Worm (Caenorhabditis elegans) whole organism, L1 larva: ENCODE measurements around the gene srg-45.
A peak's percentile ranks its signal among the peaks of the same experiment; 100 is the strongest.

Experiments used
- C16A3.4 ChIP-seq: fragments of 150-350 bp; optimal IDR thresholded peaks from 2 replicates; lab custom pipeline; 2014; ENCODE audit warnings: missing biosample characterization, missing genetic modification characterization
- C34B4.2 ChIP-seq: sonication (generic microtip); optimal IDR thresholded peaks from 2 replicates; lab custom pipeline; 2017; ENCODE audit warnings: mild to moderate bottlenecking, missing genetic modification characterization, missing compliant biosample characterization
- Y116A8C.19 ChIP-seq: sonication (generic microtip); optimal IDR thresholded peaks from 2 replicates; lab custom pipeline; 2016; ENCODE audit warnings: missing compliant biosample characterization, missing genetic modification characterization, borderline replicate concordance
- alr-1 ChIP-seq: fragments of 200-800 bp; sonication (Bioruptor generic); optimal IDR thresholded peaks from 2 replicates; lab custom pipeline; 2018; ENCODE audit warnings: borderline replicate concordance, mild to moderate bottlenecking, missing genetic modification characterization, missing compliant biosample characterization
- aly-2 ChIP-seq: fragments of 150-350 bp; optimal IDR thresholded peaks from 2 replicates; lab custom pipeline; 2014; ENCODE audit warnings: missing biosample characterization, missing genetic modification characterization
- ama-1 ChIP-seq: fragments of 150-350 bp; optimal IDR thresholded peaks from 2 replicates; lab custom pipeline; 2014
- blmp-1 ChIP-seq: fragments of 150-350 bp; optimal IDR thresholded peaks from 2 replicates; lab custom pipeline; 2014; ENCODE audit warnings: missing biosample characterization, missing genetic modification characterization
- ceh-63 ChIP-seq: fragments of 200-800 bp; sonication (Bioruptor generic); optimal IDR thresholded peaks from 2 replicates; lab custom pipeline; 2018; ENCODE audit warnings: mild to moderate bottlenecking, missing genetic modification characterization, missing compliant biosample characterization
- ceh-82 ChIP-seq, 3 experiments: fragments of 150-350 bp in 1 of 3; sonication (generic microtip) in 2 of 3; optimal IDR thresholded peaks; 2 replicates each; lab custom pipeline; 2014 to 2017; ENCODE audit warnings: missing biosample characterization in 3 of 3, missing genetic modification characterization in 3 of 3
- ceh-90 ChIP-seq: sonication (generic microtip); optimal IDR thresholded peaks from 2 replicates; lab custom pipeline; 2016; ENCODE audit warnings: missing genetic modification characterization, missing compliant biosample characterization
- dpl-1 ChIP-seq, 3 experiments: fragments of 150-350 bp in 2 of 3; sonication (generic microtip) in 1 of 3; optimal IDR thresholded peaks; 2 replicates each; lab custom pipeline; 2014 to 2017; ENCODE audit warnings: missing biosample characterization in 3 of 3, missing genetic modification characterization in 3 of 3, missing genetic modification reagents in 3 of 3
- dsc-1 ChIP-seq: sonication (generic microtip); optimal IDR thresholded peaks from 2 replicates; lab custom pipeline; 2016; ENCODE audit warnings: mild to moderate bottlenecking, missing genetic modification characterization, missing compliant biosample characterization
- efl-1 ChIP-seq, 4 experiments: fragments of 150-350 bp; optimal IDR thresholded peaks in 3 of 4; peaks in 1 of 4; 1 replicate in 1 of 4; 2 replicates in 3 of 4; lab custom pipeline; 2014; ENCODE audit warnings: missing biosample characterization in 2 of 4, missing genetic modification characterization in 2 of 4, missing genetic modification reagents in 2 of 4
- egl-13 ChIP-seq: sonication (generic microtip); optimal IDR thresholded peaks from 2 replicates; lab custom pipeline; 2016; ENCODE audit warnings: missing genotype, missing genetic modification reagents, missing genetic modification characterization, missing compliant biosample characterization
- egl-27 ChIP-seq, 2 experiments: fragments of 150-350 bp in 1 of 2; sonication (generic microtip); optimal IDR thresholded peaks; 3 replicates each; lab custom pipeline; 2017 to 2018; ENCODE audit warnings: missing biosample characterization in 2 of 2, missing genetic modification characterization in 2 of 2, missing genetic modification reagents in 2 of 2
- elt-2 ChIP-seq: sonication (generic microtip); optimal IDR thresholded peaks from 2 replicates; lab custom pipeline; 2016; ENCODE audit warnings: missing genetic modification characterization, mild to moderate bottlenecking, inconsistent platforms, missing compliant biosample characterization, missing genetic modification reagents
- elt-3 ChIP-seq, 6 experiments: fragments of 150-350 bp in 1 of 6; sonication (generic microtip); optimal IDR thresholded peaks; 2 replicates each; lab custom pipeline; 2017 to 2018; ENCODE audit warnings: missing biosample characterization in 6 of 6, missing genetic modification characterization in 6 of 6, inconsistent platforms in 1 of 6
- ets-5 ChIP-seq: fragments of 200-800 bp; sonication (Bioruptor generic); IDR thresholded peaks from 2 replicates; pipeline ENCODE4 v1.3.6; 2022; ENCODE audit warnings: missing genetic modification characterization, missing compliant biosample characterization
- fkh-10 ChIP-seq: sonication (generic microtip); optimal IDR thresholded peaks from 2 replicates; lab custom pipeline; 2017; ENCODE audit warnings: missing biosample characterization, missing genetic modification reagents, missing genetic modification characterization
- grh-1 ChIP-seq: fragments of 200-800 bp; sonication (Bioruptor generic); IDR thresholded peaks from 2 replicates; pipeline ENCODE4 v1.3.6; 2022; ENCODE audit warnings: missing genetic modification reagents, missing genetic modification characterization, missing compliant biosample characterization
- hlh-4 ChIP-seq: sonication (generic microtip); optimal IDR thresholded peaks from 2 replicates; lab custom pipeline; 2016; ENCODE audit warnings: mild to moderate bottlenecking, missing genetic modification characterization, missing compliant biosample characterization
- irx-1 ChIP-seq: sonication (generic microtip); optimal IDR thresholded peaks from 2 replicates; lab custom pipeline; 2016; ENCODE audit warnings: missing genetic modification characterization, missing compliant biosample characterization
- isw-1 ChIP-seq: fragments of 200-800 bp; sonication (Bioruptor generic); IDR thresholded peaks from 2 replicates; pipeline ENCODE4 v1.3.6; 2022; ENCODE audit warnings: missing genetic modification characterization, missing compliant biosample characterization
- lin-13 ChIP-seq: fragments of 150-350 bp; optimal IDR thresholded peaks from 2 replicates; lab custom pipeline; 2014; ENCODE audit warnings: missing biosample characterization, missing genetic modification reagents, missing genetic modification characterization
- lin-14 ChIP-seq: fragments of 200-800 bp; sonication (Bioruptor generic); optimal IDR thresholded peaks from 2 replicates; lab custom pipeline; 2018; ENCODE audit warnings: mild to moderate bottlenecking, missing genetic modification characterization, moderate library complexity, missing compliant biosample characterization
- lin-35 ChIP-seq, 2 experiments: fragments of 150-350 bp; optimal IDR thresholded peaks; 2 replicates each; lab custom pipeline; 2014; ENCODE audit warnings: missing biosample characterization in 2 of 2, missing genetic modification characterization in 2 of 2, missing genetic modification reagents in 2 of 2
- lin-39 ChIP-seq: fragments of 150-350 bp; optimal IDR thresholded peaks from 2 replicates; lab custom pipeline; 2014; ENCODE audit warnings: missing biosample characterization, missing genetic modification reagents, missing genetic modification characterization
- lsy-2 ChIP-seq, 2 experiments: fragments of 150-350 bp; optimal IDR thresholded peaks; 2 replicates each; lab custom pipeline; 2014; ENCODE audit warnings: missing biosample characterization in 2 of 2, missing genetic modification characterization in 2 of 2
- mab-9 ChIP-seq: fragments of 200-800 bp; sonication (Bioruptor generic); IDR thresholded peaks from 2 replicates; pipeline ENCODE4 v1.3.6; 2022; ENCODE audit warnings: missing genetic modification reagents, missing genetic modification characterization, missing compliant biosample characterization
- mdl-1 ChIP-seq, 2 experiments: fragments of 150-350 bp; optimal IDR thresholded peaks; 2 replicates each; lab custom pipeline; 2014 to 2017; ENCODE audit warnings: missing biosample characterization in 2 of 2, missing genetic modification characterization in 2 of 2, inconsistent platforms in 1 of 2
- mep-1 ChIP-seq: fragments of 150-350 bp; optimal IDR thresholded peaks from 2 replicates; lab custom pipeline; 2014; ENCODE audit warnings: missing biosample characterization, missing genetic modification characterization
- nhr-237 ChIP-seq: fragments of 150-350 bp; optimal IDR thresholded peaks from 2 replicates; lab custom pipeline; 2014; ENCODE audit warnings: missing biosample characterization, missing genetic modification characterization
- nhr-47 ChIP-seq: sonication (generic microtip); optimal IDR thresholded peaks from 2 replicates; lab custom pipeline; 2016; ENCODE audit warnings: mild to moderate bottlenecking, missing genetic modification characterization, moderate library complexity, missing compliant biosample characterization
- nhr-71 ChIP-seq: sonication (generic microtip); optimal IDR thresholded peaks from 2 replicates; lab custom pipeline; 2016; ENCODE audit warnings: mild to moderate bottlenecking, missing genetic modification characterization, moderate library complexity, missing compliant biosample characterization
- nhr-76 ChIP-seq: sonication (generic microtip); optimal IDR thresholded peaks from 2 replicates; lab custom pipeline; 2017; ENCODE audit warnings: missing biosample characterization, missing genetic modification characterization
- nhr-85 ChIP-seq: sonication (generic microtip); peaks from one replicate; lab custom pipeline; 2016; ENCODE audit warnings: missing genetic modification characterization, inconsistent platforms, missing compliant biosample characterization
- nhr-90 ChIP-seq: sonication (generic microtip); optimal IDR thresholded peaks from 2 replicates; lab custom pipeline; 2016; ENCODE audit warnings: mild to moderate bottlenecking, missing genetic modification characterization, missing compliant biosample characterization; ENCODE audit not compliant: poor library complexity
- pag-3 ChIP-seq: sonication (generic microtip); optimal IDR thresholded peaks from 2 replicates; lab custom pipeline; 2017; ENCODE audit warnings: missing genetic modification characterization, mild to moderate bottlenecking, missing compliant biosample characterization, antibody characterized with exemption, borderline replicate concordance; ENCODE audit not compliant: insufficient read depth
- pqm-1 ChIP-seq: sonication (generic microtip); optimal IDR thresholded peaks from 3 replicates; lab custom pipeline; 2017; ENCODE audit warnings: missing biosample characterization, missing genetic modification characterization
- skn-1 ChIP-seq: fragments of 150-350 bp; optimal IDR thresholded peaks from 2 replicates; lab custom pipeline; 2014; ENCODE audit warnings: missing biosample characterization, missing genetic modification characterization
- sptf-1 ChIP-seq: fragments of 150-350 bp; optimal IDR thresholded peaks from 2 replicates; lab custom pipeline; 2014; ENCODE audit warnings: missing biosample characterization, missing genetic modification characterization
- tlp-1 ChIP-seq: fragments of 150-350 bp; optimal IDR thresholded peaks from 2 replicates; lab custom pipeline; 2014; ENCODE audit warnings: missing biosample characterization, missing genetic modification characterization
- unc-130 ChIP-seq: fragments of 150-350 bp; optimal IDR thresholded peaks from 2 replicates; lab custom pipeline; 2017; ENCODE audit warnings: missing biosample characterization, missing genetic modification characterization, inconsistent platforms
- unc-98 ChIP-seq: fragments of 200-800 bp; sonication (Bioruptor generic); IDR thresholded peaks from 2 replicates; pipeline ENCODE4 v1.3.6; 2022; ENCODE audit warnings: missing genetic modification characterization, missing compliant biosample characterization
- vab-15 ChIP-seq: sonication (generic microtip); optimal IDR thresholded peaks from 2 replicates; lab custom pipeline; 2017; ENCODE audit warnings: missing genotype, mild to moderate bottlenecking, missing genetic modification characterization, missing compliant biosample characterization
- ztf-11 ChIP-seq, 2 experiments: sonication (generic microtip); optimal IDR thresholded peaks; 2 replicates each; lab custom pipeline; 2016 to 2017; ENCODE audit warnings: missing genetic modification characterization in 2 of 2, missing biosample characterization in 1 of 2, missing compliant biosample characterization in 1 of 2

Gene srg-45

DNA sequence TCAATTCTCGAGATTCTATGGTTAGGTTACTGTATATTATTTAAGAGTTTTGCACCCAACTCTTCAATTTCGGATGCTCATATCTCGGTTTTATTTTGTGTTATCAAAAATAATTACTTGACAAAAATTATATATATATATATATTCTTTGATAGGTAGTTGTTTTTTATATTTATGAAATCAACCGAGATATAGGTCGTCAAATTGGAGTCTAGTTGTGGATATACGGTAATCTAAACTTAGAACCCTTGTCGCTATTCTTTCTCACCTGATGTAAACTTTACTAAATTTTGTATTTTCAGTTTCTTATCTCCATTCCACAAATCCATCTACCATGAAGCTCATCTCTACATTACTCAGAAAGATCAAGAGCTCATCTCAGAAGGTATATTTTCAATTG, 24.1 kb upstream of the srg-45 start, which contains the start of gene F55C5.10:
F55C5.10 (plus strand) TSS at position 301 of the 400 bp plus-strand sequence.
- TF ChIP-seq fkh-10 (GFP tag; lab: Kevin White, UChicago) (no peak), vab-15 (tag; lab: Kevin White, UChicago) (no peak), unc-98 (GFP tag; lab: Robert Waterston, UW) (no peak), alr-1 (tag; lab: Kevin White, UChicago) (no peak), Y116A8C.19 (tag; lab: Kevin White, UChicago) (no peak), isw-1 (GFP tag; lab: Robert Waterston, UW) (no peak), aly-2 (no peak), ceh-82 (tag; optimal IDR thresholded peaks at IDR 0.05; lab: Kevin White, UChicago) (no peak), efl-1 (optimal IDR thresholded peaks at IDR 0.05; lab: Kevin White, UChicago) (no peak), efl-1 (GFP tag; optimal IDR thresholded peaks at IDR 0.05 in 1 of 2; lab: Kevin White, UChicago) (no peak), egl-13 (no peak), nhr-90 (tag; lab: Kevin White, UChicago) (no peak), nhr-85 (tag; lab: Kevin White, UChicago) (no peak), hlh-4 (tag; lab: Kevin White, UChicago) (no peak), pag-3 (no peak), mab-9 (GFP tag; lab: Robert Waterston, UW) (no peak), blmp-1 (tag; lab: Kevin White, UChicago) (no peak), egl-27 (tag; optimal IDR thresholded peaks at IDR 0.05; lab: Kevin White, UChicago) (no peak), ets-5 (GFP tag; lab: Robert Waterston, UW) (no peak)

DNA sequence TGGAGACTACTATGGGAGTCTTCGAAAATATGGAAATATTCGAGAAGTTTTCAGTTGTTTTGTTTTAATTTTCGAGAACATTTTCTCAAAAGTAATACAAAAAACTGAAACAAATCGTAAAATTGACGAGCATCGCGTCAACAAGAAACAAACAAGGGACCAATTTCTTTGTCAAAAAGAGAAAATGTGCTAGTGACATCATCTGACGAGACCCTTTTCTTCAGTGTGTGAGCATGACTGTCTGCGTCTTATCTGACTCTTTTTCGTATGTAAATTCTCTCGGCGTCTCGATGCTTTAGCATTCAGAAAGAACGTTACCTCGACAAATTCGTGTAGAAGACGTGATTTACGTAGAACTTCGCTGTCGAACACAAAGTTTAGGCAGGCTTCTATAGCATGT, 19.6 kb upstream of the srg-45 start:
- peak in 1 of 2 experiments; percentile 34 for TF ChIP-seq lsy-2 (tag; optimal IDR thresholded peaks at IDR 0.05; lab: Kevin White, UChicago)
- no peak for TF ChIP-seq efl-1 (optimal IDR thresholded peaks at IDR 0.05; lab: Kevin White, UChicago)
- TF ChIP-seq efl-1 (GFP tag; optimal IDR thresholded peaks at IDR 0.05 in 1 of 2; lab: Kevin White, UChicago), result peak in 1 of 2 experiments; percentile 22
- TF ChIP-seq lin-14 (GFP tag; lab: Kevin White, UChicago), result peak; percentile 67
- no peak for TF ChIP-seq ztf-11 (tag; optimal IDR thresholded peaks at IDR 0.05; lab: Kevin White, UChicago)
- TF ChIP-seq lin-35 (GFP tag; optimal IDR thresholded peaks at IDR 0.05; lab: Kevin White, UChicago), result peak in 1 of 2 experiments; percentile 2
- no peak for TF ChIP-seq blmp-1 (tag; lab: Kevin White, UChicago)
- TF ChIP-seq nhr-90 (tag; lab: Kevin White, UChicago), result no peak
- no peak for TF ChIP-seq nhr-76 (tag; lab: Kevin White, UChicago)
- TF ChIP-seq pag-3, result no peak
- TF ChIP-seq C34B4.2 (tag; lab: Kevin White, UChicago), result no peak
- peak in 1 of 3 experiments; percentile 13 for TF ChIP-seq ceh-82 (tag; optimal IDR thresholded peaks at IDR 0.05; lab: Kevin White, UChicago)
- TF ChIP-seq nhr-237 (tag; lab: Kevin White, UChicago), result no peak
- no peak for TF ChIP-seq dsc-1
- no peak for TF ChIP-seq fkh-10 (GFP tag; lab: Kevin White, UChicago)
- no peak for TF ChIP-seq sptf-1

DNA sequence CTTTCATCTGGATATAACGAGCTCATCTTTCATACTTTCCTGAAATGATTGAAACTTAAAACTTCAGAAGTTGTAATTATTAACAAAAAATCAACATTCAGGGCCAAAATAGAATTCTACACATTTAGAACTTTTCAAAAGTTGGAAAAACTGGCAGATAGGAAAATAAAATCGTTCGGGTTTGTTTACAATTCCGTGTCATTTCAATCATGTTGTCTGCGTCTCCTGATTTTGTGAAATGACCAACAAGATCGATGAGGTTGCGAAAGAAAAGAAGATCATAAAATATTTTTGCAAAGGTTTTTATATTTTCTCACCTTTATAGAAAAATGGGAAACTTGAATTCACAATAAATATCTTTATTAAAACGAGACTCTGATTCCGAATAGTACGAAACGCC, 18.7 kb upstream of the srg-45 start, which contains the start of gene rskd-1:
rskd-1 (minus strand) TSS at position 39 of the 400 bp plus-strand sequence.
- TF ChIP-seq pqm-1 (tag; lab: Kevin White, UChicago) (no peak), mdl-1 (tag; optimal IDR thresholded peaks at IDR 0.05; lab: Kevin White, UChicago) (no peak), lsy-2 (tag; optimal IDR thresholded peaks at IDR 0.05; lab: Kevin White, UChicago) (peak in 1 of 2 experiments; percentile 35), ceh-63 (GFP tag; lab: Kevin White, UChicago) (no peak), nhr-237 (tag; lab: Kevin White, UChicago) (no peak), elt-2 (tag; lab: Kevin White, UChicago) (no peak), lin-35 (GFP tag; optimal IDR thresholded peaks at IDR 0.05; lab: Kevin White, UChicago) (peak in 1 of 2 experiments; percentile 14), elt-3 (tag; optimal IDR thresholded peaks at IDR 0.05; lab: Kevin White, UChicago) (no peak), nhr-71 (tag; lab: Kevin White, UChicago) (peak; percentile 6), grh-1 (GFP tag; lab: Robert Waterston, UW) (no peak), sptf-1 (no peak), C16A3.4 (peak; percentile 39), blmp-1 (tag; lab: Kevin White, UChicago) (peak; percentile 36), lin-13 (no peak), irx-1 (tag; lab: Kevin White, UChicago) (no peak), ama-1 (no peak), unc-130 (tag; lab: Kevin White, UChicago) (no peak), mab-9 (GFP tag; lab: Robert Waterston, UW) (no peak), dpl-1 (GFP tag; optimal IDR thresholded peaks at IDR 0.05; lab: Kevin White, UChicago) (peak in 2 of 3 experiments; percentile 13 to 28), lin-39 (no peak), mep-1 (tag; lab: Kevin White, UChicago) (peak; percentile 47), skn-1 (tag; lab: Kevin White, UChicago) (peak; percentile 6), tlp-1 (tag; lab: Kevin White, UChicago) (no peak), efl-1 (optimal IDR thresholded peaks at IDR 0.05; lab: Kevin White, UChicago) (peak in 1 of 2 experiments; percentile 31), efl-1 (GFP tag; optimal IDR thresholded peaks at IDR 0.05 in 1 of 2; lab: Kevin White, UChicago) (peak; percentile 24 to 76), ceh-90 (tag; lab: Kevin White, UChicago) (no peak), nhr-47 (no peak)
